Worm (Caenorhabditis elegans): ENCODE results near the gene maoc-1.

The maoc-1 gene

ce11 chrII:7208184-7208583, 12.1 kb downstream of the maoc-1 start, which contains the start of gene dhs-7:
Gene dhs-7 (minus strand): TSS chrII:7208460.
- no peak for TF ChIP-seq mab-5 (tag; optimal IDR thresholded peaks at IDR 0.05)
- TF ChIP-seq nhr-2 (tag; optimal IDR thresholded peaks at IDR 0.05): no peak
- TF ChIP-seq sem-2 (GFP tag; optimal IDR thresholded peaks at IDR 0.05): no peak
- no peak for TF ChIP-seq ceh-43 (GFP tag; optimal IDR thresholded peaks at IDR 0.05)
- TF ChIP-seq nhr-237 (tag; optimal IDR thresholded peaks at IDR 0.05): no peak
- TF ChIP-seq bed-3 (GFP tag; optimal IDR thresholded peaks at IDR 0.05): no peak
- TF ChIP-seq lin-13 (tag; optimal IDR thresholded peaks at IDR 0.05): no peak
- TF ChIP-seq unc-120 (tag; optimal IDR thresholded peaks at IDR 0.05; ENCODE audit: poor library complexity, severe bottlenecking): no peak
- no peak for TF ChIP-seq sptf-1 (tag; optimal IDR thresholded peaks at IDR 0.05)
- TF ChIP-seq unc-39 (tag; optimal IDR thresholded peaks at IDR 0.05): no peak
- TF ChIP-seq pha-4 (tag; optimal IDR thresholded peaks at IDR 0.05): no peak
- no peak for TF ChIP-seq ztf-11 (tag; optimal IDR thresholded peaks at IDR 0.05)
- TF ChIP-seq mls-2 (tag; optimal IDR thresholded peaks at IDR 0.05): no peak
- TF ChIP-seq mep-1 (tag; optimal IDR thresholded peaks at IDR 0.05): no peak
- no peak for TF ChIP-seq ceh-39 (tag; optimal IDR thresholded peaks at IDR 0.05)
- no peak for TF ChIP-seq cnd-1 (tag; optimal IDR thresholded peaks at IDR 0.05)
- no peak for TF ChIP-seq nhr-76 (tag; optimal IDR thresholded peaks at IDR 0.05)
- no peak for TF ChIP-seq hlh-1 (tag; optimal IDR thresholded peaks at IDR 0.05)
- no peak for TF ChIP-seq nhr-12 (tag; optimal IDR thresholded peaks at IDR 0.05)

ce11 chrII:7210187-7210586, 14.1 kb downstream of the maoc-1 start, which contains the start of gene E04F6.15:
Gene E04F6.15 (minus strand): TSS chrII:7210287.
- TF ChIP-seq ces-1 (GFP tag; optimal IDR thresholded peaks at IDR 0.05): no peak
- TF ChIP-seq bed-3 (GFP tag; optimal IDR thresholded peaks at IDR 0.05): no peak
- TF ChIP-seq M03D4.4 (tag; optimal IDR thresholded peaks at IDR 0.05): no peak
- no peak for TF ChIP-seq flh-1 (GFP tag; optimal IDR thresholded peaks at IDR 0.05)
- TF ChIP-seq ceh-43 (GFP tag; optimal IDR thresholded peaks at IDR 0.05): no peak
- no peak for TF ChIP-seq nhr-2 (tag; optimal IDR thresholded peaks at IDR 0.05)
- TF ChIP-seq zip-8 (tag; optimal IDR thresholded peaks at IDR 0.05): no peak
- TF ChIP-seq ztf-11 (tag; optimal IDR thresholded peaks at IDR 0.05): no peak
- TF ChIP-seq drap-1 (GFP tag; optimal IDR thresholded peaks at IDR 0.05): no peak
- no peak for TF ChIP-seq unc-39 (tag; optimal IDR thresholded peaks at IDR 0.05)
- TF ChIP-seq unc-62 (GFP tag; optimal IDR thresholded peaks at IDR 0.05): no peak
- TF ChIP-seq tbx-8 (GFP tag; optimal IDR thresholded peaks at IDR 0.05): no peak
- no peak for TF ChIP-seq sptf-1 (tag; optimal IDR thresholded peaks at IDR 0.05)

ce11 chrII:7211280-7211679, 15.2 kb downstream of the maoc-1 start, which contains the start of gene E04F6.8:
Gene E04F6.8 (minus strand): TSS chrII:7211380.
- TF ChIP-seq lsy-2 (tag; optimal IDR thresholded peaks at IDR 0.05) (no peak), snpc-4 (tag; optimal IDR thresholded peaks at IDR 0.05) (no peak), sptf-1 (tag; optimal IDR thresholded peaks at IDR 0.05) (no peak), unc-39 (tag; optimal IDR thresholded peaks at IDR 0.05) (no peak), blmp-1 (tag; optimal IDR thresholded peaks at IDR 0.05) (no peak), flh-1 (GFP tag; optimal IDR thresholded peaks at IDR 0.05) (no peak), bed-3 (GFP tag; optimal IDR thresholded peaks at IDR 0.05) (no peak), nhr-237 (tag; optimal IDR thresholded peaks at IDR 0.05) (no peak), unc-62 (GFP tag; optimal IDR thresholded peaks at IDR 0.05) (no peak), pha-4 (tag; optimal IDR thresholded peaks at IDR 0.05) (no peak), ham-2 (GFP tag; optimal IDR thresholded peaks at IDR 0.05) (no peak), mls-2 (tag; optimal IDR thresholded peaks at IDR 0.05) (no peak), elt-3 (tag; optimal IDR thresholded peaks at IDR 0.05) (no peak), nhr-12 (tag; optimal IDR thresholded peaks at IDR 0.05) (no peak), nhr-2 (tag; optimal IDR thresholded peaks at IDR 0.05) (no peak), nhr-28 (tag; optimal IDR thresholded peaks at IDR 0.05) (no peak), ztf-11 (tag; optimal IDR thresholded peaks at IDR 0.05) (no peak), lin-13 (tag; optimal IDR thresholded peaks at IDR 0.05) (no peak)

ce11 chrII:7212059-7212458, 16.0 kb downstream of the maoc-1 start, which contains the start of gene E04F6.9:
Gene E04F6.9 (minus strand): TSS chrII:7212159.
- no peak for TF ChIP-seq mls-2 (tag; optimal IDR thresholded peaks at IDR 0.05)
- no peak for TF ChIP-seq zip-8 (tag; optimal IDR thresholded peaks at IDR 0.05)

ce11 chrII:7217047-7217446, 21.0 kb downstream of the maoc-1 start, which contains the start of gene E04F6.10:
Gene E04F6.10 (minus strand): TSS chrII:7217147.
- TF ChIP-seq tbx-8 (GFP tag; optimal IDR thresholded peaks at IDR 0.05): no peak

Data from whole organism, mixed stage, embryonic.